Fruit fly (Drosophila melanogaster): ENCODE results near the gene COX5A.

DNA sequence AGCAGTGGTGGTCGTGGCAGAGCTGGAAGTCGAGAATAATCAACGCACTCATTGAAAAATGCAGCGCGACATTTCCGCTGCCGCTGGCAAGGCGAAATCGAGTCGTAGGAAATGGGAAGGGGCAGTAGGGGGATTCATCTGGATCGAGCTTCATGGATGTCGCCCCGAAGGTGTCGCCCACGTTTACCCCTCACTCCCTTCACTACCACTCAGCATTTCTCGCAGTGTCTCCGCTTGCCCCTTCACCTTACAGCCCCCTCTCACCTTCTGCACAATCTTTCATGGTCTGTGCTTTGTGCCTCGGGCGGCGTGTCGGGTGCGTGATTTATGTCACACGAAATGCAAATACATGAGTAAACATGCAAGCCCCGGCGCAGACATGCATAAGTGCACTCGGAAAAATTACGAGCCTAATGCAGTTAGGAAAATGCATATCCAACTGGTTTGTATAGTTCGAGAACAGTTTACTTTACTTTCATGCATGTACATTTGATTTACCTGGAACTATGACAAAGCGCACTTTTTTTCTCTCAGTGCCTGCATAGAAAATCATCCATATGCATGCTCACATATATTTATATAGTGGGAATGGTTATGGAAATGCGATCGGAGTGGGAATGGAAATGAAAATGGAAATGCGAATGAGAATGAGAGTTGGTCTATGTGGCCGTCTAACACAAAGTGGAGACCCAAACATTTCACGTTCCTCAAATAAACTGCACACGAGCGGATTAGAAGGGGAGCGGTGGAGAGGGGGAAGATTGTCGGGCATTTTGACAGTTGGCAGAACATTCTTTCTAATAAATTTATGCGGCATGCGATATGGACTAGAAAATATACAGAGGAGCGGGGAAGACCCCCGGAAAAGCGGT is 30.5 kb downstream of the COX5A start:
- TF ChIP-seq sv (GFP tag; optimal IDR thresholded peaks at IDR 0.05) (peak; percentile 75), psq (GFP tag; optimal IDR thresholded peaks at IDR 0.05) (peak; percentile 36), h (GFP tag; optimal IDR thresholded peaks at IDR 0.05) (peak; percentile 71)
